Fruit fly (Drosophila melanogaster): ENCODE data around the gene CycY.

Gene CycY

dm6 chr2L:11808702-11809583 lies 4.6 kb downstream of the CycY start, which contains the start of gene crol (continued):
- peak; percentile 39 for TF ChIP-seq grau (tag; optimal IDR thresholded peaks at IDR 0.05)
- peak in 1 of 2 experiments; percentile 44 for TF ChIP-seq Pdp1 (GFP tag; optimal IDR thresholded peaks at IDR 0.05)
- TF ChIP-seq Dp (GFP tag; optimal IDR thresholded peaks at IDR 0.05) = peak; percentile 41
- TF ChIP-seq emc (GFP tag; optimal IDR thresholded peaks at IDR 0.05) = no peak
- no peak for TF ChIP-seq trh (GFP tag; optimal IDR thresholded peaks at IDR 0.05)
- no peak for TF ChIP-seq cwo (GFP tag; optimal IDR thresholded peaks at IDR 0.05)
- TF ChIP-seq crc (GFP tag; optimal IDR thresholded peaks at IDR 0.05) = no peak
- TF ChIP-seq zfh2 (GFP tag; optimal IDR thresholded peaks at IDR 0.05) = no peak
- peak; percentile 55 for TF ChIP-seq mirr (GFP tag; optimal IDR thresholded peaks at IDR 0.05)
- TF ChIP-seq Dip2 (GFP tag; IDR thresholded peaks at IDR 0.05) = no peak
- no peak for TF ChIP-seq CG11093 (GFP tag; IDR thresholded peaks at IDR 0.05)
- peak; percentile 10 for TF ChIP-seq Blimp-1 (GFP tag; optimal IDR thresholded peaks at IDR 0.05)
- no peak for TF ChIP-seq gt (GFP tag; IDR thresholded peaks at IDR 0.05)
- no peak for TF ChIP-seq CG3281 (GFP tag; optimal IDR thresholded peaks at IDR 0.05)
- TF ChIP-seq CG14441 (GFP tag; IDR thresholded peaks at IDR 0.05) = no peak
- TF ChIP-seq Neu2 (GFP tag; optimal IDR thresholded peaks at IDR 0.05; ENCODE audit: borderline replicate concordance) = no peak
- TF ChIP-seq CG16815 (GFP tag; optimal IDR thresholded peaks at IDR 0.05) = no peak
- TF ChIP-seq CG14860 (GFP tag; IDR thresholded peaks at IDR 0.05; ENCODE audit: partially characterized antibody) = peak; percentile 59
- TF ChIP-seq H2.0 (GFP tag; IDR thresholded peaks at IDR 0.05) = no peak
- no peak for TF ChIP-seq CG8281 (tag; optimal IDR thresholded peaks at IDR 0.05)
- peak; percentile 7 for TF ChIP-seq Meics (GFP tag; optimal IDR thresholded peaks at IDR 0.05)
- no peak for TF ChIP-seq Awh (GFP tag; IDR thresholded peaks at IDR 0.05)
- no peak for TF ChIP-seq BtbVII (GFP tag; optimal IDR thresholded peaks at IDR 0.05)
- TF ChIP-seq Abd-B (GFP tag; optimal IDR thresholded peaks at IDR 0.05) = no peak
- peak; percentile 94 for TF ChIP-seq CG13287 (GFP tag; IDR thresholded peaks at IDR 0.05; ENCODE audit: partially characterized antibody)
- TF ChIP-seq NK7.1 (GFP tag; optimal IDR thresholded peaks at IDR 0.05) = no peak
- TF ChIP-seq insv (GFP tag; optimal IDR thresholded peaks at IDR 0.05) = peak in 1 of 2 experiments; percentile 82
- TF ChIP-seq CG15601 (tag; optimal IDR thresholded peaks at IDR 0.05) = peak; percentile 32
- TF ChIP-seq Atf-2 (GFP tag; optimal IDR thresholded peaks at IDR 0.05) = no peak
- TF ChIP-seq Gsc (GFP tag; IDR thresholded peaks at IDR 0.05) = no peak
- TF ChIP-seq CG10543 (GFP tag; optimal IDR thresholded peaks at IDR 0.05) = peak; percentile 87
- TF ChIP-seq Elba2 (GFP tag; optimal IDR thresholded peaks at IDR 0.05) = peak; percentile 100
- peak; percentile 10 for TF ChIP-seq CG30403 (GFP tag; optimal IDR thresholded peaks at IDR 0.05)
- TF ChIP-seq onecut (GFP tag; IDR thresholded peaks at IDR 0.05) = peak; percentile 28
- TF ChIP-seq lov (optimal IDR thresholded peaks at IDR 0.05) = no peak
- TF ChIP-seq lov (GFP tag; IDR thresholded peaks at IDR 0.05) = no peak
- TF ChIP-seq CG18476 (GFP tag; optimal IDR thresholded peaks at IDR 0.05) = no peak
- TF ChIP-seq Aef1 (GFP tag; IDR thresholded peaks at IDR 0.05) = no peak
- no peak for TF ChIP-seq ken (GFP tag; IDR thresholded peaks at IDR 0.05)
- peak; percentile 42 for TF ChIP-seq CG8924 (tag; optimal IDR thresholded peaks at IDR 0.05)
- no peak for TF ChIP-seq dpn (GFP tag; optimal IDR thresholded peaks at IDR 0.05)
- TF ChIP-seq CG12104 (GFP tag; optimal IDR thresholded peaks at IDR 0.05) = no peak
- TF ChIP-seq pros (GFP tag; optimal IDR thresholded peaks at IDR 0.05) = peak; percentile 89
- TF ChIP-seq Ada2b (GFP tag; IDR thresholded peaks at IDR 0.05) = no peak
- no peak for TF ChIP-seq CG16863 (GFP tag; optimal IDR thresholded peaks at IDR 0.05)
- TF ChIP-seq CG17328 (GFP tag; IDR thresholded peaks at IDR 0.05) = no peak
- no peak for TF ChIP-seq CG2202 (tag; optimal IDR thresholded peaks at IDR 0.05)
- TF ChIP-seq dm (GFP tag; optimal IDR thresholded peaks at IDR 0.05) = no peak
- TF ChIP-seq Scr (GFP tag; IDR thresholded peaks at IDR 0.05; ENCODE audit: partially characterized antibody) = peak; percentile 81

Data from whole organism, embryonic.